Worm (Caenorhabditis elegans) whole organism, midembryonic: ENCODE data around the gene madf-8.
"Not testable (repeated sequence)": the region's sequence is repeated elsewhere in the genome, so short reads cannot be mapped to it uniquely, and the experiment has no call there.

Source experiments
- cog-1 ChIP-seq: sonication (generic microtip); optimal IDR thresholded peaks from 2 replicates; lab custom pipeline; 2016; ENCODE audit warnings: missing genetic modification characterization, missing compliant biosample characterization
- flt-1 ChIP-seq: fragments of 200-800 bp; sonication (Bioruptor generic); IDR thresholded peaks from 2 replicates; pipeline ENCODE4 v1.3.6; 2022; ENCODE audit warnings: missing genetic modification characterization, missing compliant biosample characterization
- klf-2 ChIP-seq: fragments of 200-800 bp; sonication (Bioruptor generic); conservative IDR thresholded peaks from 2 replicates; pipeline ENCODE4 v1.3.6; 2022; ENCODE audit warnings: missing genetic modification reagents, missing genetic modification characterization, missing compliant biosample characterization
- med-1 ChIP-seq: sonication (generic microtip); optimal IDR thresholded peaks from 2 replicates; lab custom pipeline; 2017; ENCODE audit warnings: missing genetic modification characterization, mild to moderate bottlenecking, missing compliant biosample characterization, antibody characterized with exemption, missing genetic modification reagents; ENCODE audit not compliant: insufficient read depth
- ref-1 ChIP-seq: fragments of 200-800 bp; sonication (Bioruptor generic); conservative IDR thresholded peaks from 2 replicates; pipeline ENCODE4 v1.3.6; 2022; ENCODE audit warnings: missing genetic modification reagents, missing genetic modification characterization, missing compliant biosample characterization
- ztf-23 ChIP-seq: fragments of 200-800 bp; sonication (Bioruptor generic); IDR thresholded peaks from 2 replicates; pipeline ENCODE4 v1.3.6; 2022; ENCODE audit warnings: missing genetic modification reagents, missing genetic modification characterization, missing compliant biosample characterization
- ztf-29 ChIP-seq: fragments of 200-800 bp; sonication (Bioruptor generic); IDR thresholded peaks from 2 replicates; pipeline ENCODE4 v1.3.6; 2022; ENCODE audit warnings: missing genetic modification reagents, missing genetic modification characterization, missing compliant biosample characterization

DNA sequence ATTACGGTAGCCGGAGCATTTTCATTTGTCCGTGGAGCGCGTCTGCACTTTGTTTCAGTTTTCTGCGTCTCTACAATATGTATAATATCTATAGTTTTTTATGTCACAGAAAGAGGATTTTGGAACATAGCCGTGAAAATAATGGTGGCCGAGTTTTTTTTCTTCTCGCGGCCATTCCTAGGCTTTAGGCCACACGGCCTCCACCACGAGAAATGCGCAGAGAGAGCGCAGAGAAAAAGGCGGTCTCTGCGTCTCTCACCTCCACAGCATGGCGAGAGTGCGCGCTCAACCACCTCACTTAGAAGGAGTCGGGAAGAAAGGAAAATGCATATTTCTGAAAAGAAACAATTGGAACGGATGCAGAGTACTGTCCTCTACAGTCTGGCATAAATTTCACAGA, 44.8 kb upstream of the madf-8 start:
- not testable (repeated sequence) for TF ChIP-seq flt-1 (GFP tag; lab: Robert Waterston, UW); cog-1 (tag; lab: Kevin White, UChicago); ztf-29 (GFP tag; lab: Robert Waterston, UW); med-1 (GFP tag; lab: Kevin White, UChicago)
- TF ChIP-seq ztf-23 = peak; percentile 81
- TF ChIP-seq ref-1 (GFP tag; lab: Robert Waterston, UW) = 0 out of 2 replicates have a peak, but pooled peaks have one; percentile 15
- peak; percentile 54; the same call in 1 of the 2 replicates for TF ChIP-seq klf-2 (GFP tag; lab: Robert Waterston, UW)
